Fruit fly (Drosophila melanogaster): ENCODE results near the gene Wdr82.

The Wdr82 gene

dm6 chr2L:8362955-8363285 is 11.3 kb upstream of the Wdr82 start (continued):
- TF ChIP-seq dimm (GFP tag; IDR thresholded peaks at IDR 0.05): no peak
- peak; percentile 37 for TF ChIP-seq Med (GFP tag)
- no peak for TF ChIP-seq CG17912 (GFP tag; optimal IDR thresholded peaks at IDR 0.05)
- TF ChIP-seq CG14050 (GFP tag; IDR thresholded peaks at IDR 0.05): no peak
- TF ChIP-seq CG31388 (GFP tag; optimal IDR thresholded peaks at IDR 0.05): no peak
- TF ChIP-seq shn (GFP tag; optimal IDR thresholded peaks at IDR 0.05): no peak
- no peak for TF ChIP-seq E2f2 (GFP tag; IDR thresholded peaks at IDR 0.05)
- TF ChIP-seq MESR4 (GFP tag; optimal IDR thresholded peaks at IDR 0.05): no peak
- no peak for TF ChIP-seq sens (GFP tag)
- no peak for TF ChIP-seq CG4424 (GFP tag; optimal IDR thresholded peaks at IDR 0.05)

- TF ChIP-seq fru (optimal IDR thresholded peaks at IDR 0.05) (no peak), scrt (GFP tag; optimal IDR thresholded peaks at IDR 0.05) (peak; percentile 10), croc (GFP tag; conservative IDR thresholded peaks at IDR 0.05) (no peak), Mes4 (GFP tag; optimal IDR thresholded peaks at IDR 0.05) (peak; percentile 26), CG4360 (GFP tag; IDR thresholded peaks at IDR 0.05) (no peak), CG11723 (GFP tag; optimal IDR thresholded peaks at IDR 0.05) (no peak), ash1 (GFP tag; optimal IDR thresholded peaks at IDR 0.05) (no peak), Rfx (GFP tag; IDR thresholded peaks at IDR 0.05) (peak; percentile 43), CG2129 (GFP tag; IDR thresholded peaks at IDR 0.05; ENCODE audit: partially characterized antibody) (peak; percentile 91), CG14710 (tag; optimal IDR thresholded peaks at IDR 0.05) (peak; percentile 75), gro (GFP tag; optimal IDR thresholded peaks at IDR 0.05) (peak; percentile 29), danr (GFP tag; IDR thresholded peaks at IDR 0.05) (no peak), tna (GFP tag; IDR thresholded peaks at IDR 0.05; ENCODE audit: partially characterized antibody) (peak; percentile 78), kni (GFP tag; optimal IDR thresholded peaks at IDR 0.05) (peak; percentile 66), CG17359 (tag; optimal IDR thresholded peaks at IDR 0.05) (peak; percentile 10), unpg (GFP tag; optimal IDR thresholded peaks at IDR 0.05) (peak; percentile 27), Oaz (GFP tag; IDR thresholded peaks at IDR 0.05) (no peak), dm (GFP tag; optimal IDR thresholded peaks at IDR 0.05) (peak; percentile 92), Lhr (GFP tag; optimal IDR thresholded peaks at IDR 0.05) (peak; percentile 57), CG18011 (GFP tag; optimal IDR thresholded peaks at IDR 0.05) (peak; percentile 94), CG16779 (GFP tag; IDR thresholded peaks at IDR 0.05) (0 out of 2 replicates have a peak, but pooled peaks have one; percentile 31), Ravus (GFP tag; IDR thresholded peaks at IDR 0.05) (no peak), nmo (GFP tag; optimal IDR thresholded peaks at IDR 0.05) (peak; percentile 67), Ets97D (GFP tag; optimal IDR thresholded peaks at IDR 0.05) (peak; percentile 95), Bdp1 (GFP tag; optimal IDR thresholded peaks at IDR 0.05) (no peak), Dbx (GFP tag; IDR thresholded peaks at IDR 0.05) (peak; percentile 23; the same call in 2 of the 3 replicates), BEAF-32 (GFP tag; optimal IDR thresholded peaks at IDR 0.05) (peak; percentile 96), CG2678 (tag; optimal IDR thresholded peaks at IDR 0.05) (peak; percentile 26), inv (GFP tag; IDR thresholded peaks at IDR 0.05; ENCODE audit: partially characterized antibody) (peak; percentile 88), CG10267 (tag; optimal IDR thresholded peaks at IDR 0.05) (peak; percentile 63), CG17829 (tag; optimal IDR thresholded peaks at IDR 0.05) (peak; percentile 60), Hmr (GFP tag; optimal IDR thresholded peaks at IDR 0.05) (peak; percentile 56), E2f1 (GFP tag; IDR thresholded peaks at IDR 0.05) (no peak), Camta (GFP tag; optimal IDR thresholded peaks at IDR 0.05) (no peak), Sin3A (optimal IDR thresholded peaks at IDR 0.05) (peak; percentile 93), Fer1 (GFP tag; optimal IDR thresholded peaks at IDR 0.05) (peak; percentile 52), CG34422 (GFP tag; IDR thresholded peaks at IDR 0.05) (peak; percentile 62; the same call in 1 of the 3 replicates), E2f2 (GFP tag; IDR thresholded peaks at IDR 0.05) (peak; percentile 39), Dip3 (GFP tag; optimal IDR thresholded peaks at IDR 0.05) (peak; percentile 7), odd (GFP tag; optimal IDR thresholded peaks at IDR 0.05) (no peak)
These were observed 10.0 kb upstream of the Wdr82 start, which contains the start of the genes RpS13 and CSN8 for dm6 chr2L:8364006-8364956. RpS13 (minus strand) TSS chr2L:8364662. CSN8 (plus strand) TSS chr2L:8364855.

All from whole organism, embryonic.